Fruit fly (Drosophila melanogaster): ENCODE data around the gene mura.
A peak's percentile ranks its signal among the peaks of the same experiment; 100 is the strongest.

The mura gene

dm6 chr3R:9550265-9551012 lies 1.2 kb downstream of the mura start (continued):
- TF ChIP-seq mirr (GFP tag; optimal IDR thresholded peaks at IDR 0.05) = peak; percentile 1
- TF ChIP-seq Bdp1 (GFP tag; optimal IDR thresholded peaks at IDR 0.05) = no peak
- TF ChIP-seq Dip2 (GFP tag; IDR thresholded peaks at IDR 0.05) = no peak
- TF ChIP-seq cg (GFP tag; optimal IDR thresholded peaks at IDR 0.05) = peak; percentile 95
- TF ChIP-seq CG4617 (GFP tag; optimal IDR thresholded peaks at IDR 0.05; ENCODE audit: borderline replicate concordance) = no peak
- peak; percentile 22 for TF ChIP-seq CG15696 (tag; optimal IDR thresholded peaks at IDR 0.05)
- no peak for TF ChIP-seq en (GFP tag; optimal IDR thresholded peaks at IDR 0.05)
- TF ChIP-seq caup (GFP tag; optimal IDR thresholded peaks at IDR 0.05; ENCODE audit: severe bottlenecking) = no peak
- TF ChIP-seq sr (GFP tag; IDR thresholded peaks at IDR 0.05) = no peak
- peak; percentile 45 for TF ChIP-seq B-H2 (GFP tag; optimal IDR thresholded peaks at IDR 0.05)
- TF ChIP-seq Xrp1 (GFP tag; IDR thresholded peaks at IDR 0.05) = no peak
- no peak for TF ChIP-seq CG17328 (GFP tag; IDR thresholded peaks at IDR 0.05)
- no peak for TF ChIP-seq Nf-YA (GFP tag; IDR thresholded peaks at IDR 0.05)
- no peak for TF ChIP-seq CG30020 (tag; optimal IDR thresholded peaks at IDR 0.05)
- TF ChIP-seq NC2β (GFP tag; optimal IDR thresholded peaks at IDR 0.05) = no peak
- peak; percentile 13 for TF ChIP-seq Sox100B (GFP tag; optimal IDR thresholded peaks at IDR 0.05)
- no peak for TF ChIP-seq Hr39 (optimal IDR thresholded peaks at IDR 0.05)
- TF ChIP-seq CG7745 (tag; optimal IDR thresholded peaks at IDR 0.05) = no peak
- TF ChIP-seq Lim3 (GFP tag; IDR thresholded peaks at IDR 0.05) = no peak
- no peak for TF ChIP-seq CG3281 (GFP tag; optimal IDR thresholded peaks at IDR 0.05)
- TF ChIP-seq tap (tag; optimal IDR thresholded peaks at IDR 0.05) = peak; percentile 1
- TF ChIP-seq CG6254 (GFP tag; optimal IDR thresholded peaks at IDR 0.05) = peak; percentile 26
- TF ChIP-seq lab (GFP tag; optimal IDR thresholded peaks at IDR 0.05) = peak; percentile 36
- TF ChIP-seq Gsc (GFP tag; IDR thresholded peaks at IDR 0.05) = no peak
- no peak for TF ChIP-seq CG8290 (GFP tag; optimal IDR thresholded peaks at IDR 0.05)
- peak in 1 of 2 experiments; percentile 12 for TF ChIP-seq CG8290 (tag; optimal IDR thresholded peaks at IDR 0.05)
- no peak for TF ChIP-seq lola (GFP tag; optimal IDR thresholded peaks at IDR 0.05)
- peak; percentile 18 for TF ChIP-seq CG17385 (GFP tag; optimal IDR thresholded peaks at IDR 0.05)
- no peak for TF ChIP-seq BEAF-32 (GFP tag; optimal IDR thresholded peaks at IDR 0.05)
- no peak for TF ChIP-seq Poxn (GFP tag; IDR thresholded peaks at IDR 0.05)
- no peak for TF ChIP-seq emc (GFP tag; optimal IDR thresholded peaks at IDR 0.05)
- no peak for TF ChIP-seq Abd-B (GFP tag; optimal IDR thresholded peaks at IDR 0.05)
- no peak for TF ChIP-seq ro (GFP tag; IDR thresholded peaks at IDR 0.05)
- peak; percentile 27 for TF ChIP-seq CG15269 (tag; optimal IDR thresholded peaks at IDR 0.05)
- no peak for TF ChIP-seq Hr3 (GFP tag; optimal IDR thresholded peaks at IDR 0.05)
- no peak for TF ChIP-seq Sry-β (GFP tag; optimal IDR thresholded peaks at IDR 0.05)
- no peak for TF ChIP-seq CG11456 (GFP tag; IDR thresholded peaks at IDR 0.05)
- TF ChIP-seq fru (optimal IDR thresholded peaks at IDR 0.05) = no peak
- peak; percentile 39 for TF ChIP-seq exex (tag; optimal IDR thresholded peaks at IDR 0.05)
- peak; percentile 41 for TF ChIP-seq HLHmδ (GFP tag; optimal IDR thresholded peaks at IDR 0.05)
- no peak for TF ChIP-seq Ada2b (GFP tag; IDR thresholded peaks at IDR 0.05)
- TF ChIP-seq oc (tag; optimal IDR thresholded peaks at IDR 0.05) = peak; percentile 50
- TF ChIP-seq pros (GFP tag; optimal IDR thresholded peaks at IDR 0.05) = no peak
- TF ChIP-seq bigmax (GFP tag; optimal IDR thresholded peaks at IDR 0.05) = no peak
- no peak for TF ChIP-seq Dbx (GFP tag; IDR thresholded peaks at IDR 0.05)
- no peak for TF ChIP-seq jing (GFP tag; optimal IDR thresholded peaks at IDR 0.05)
- TF ChIP-seq CG31224 (GFP tag; IDR thresholded peaks at IDR 0.05) = no peak
- peak; percentile 44 for TF ChIP-seq Tbp (GFP tag; optimal IDR thresholded peaks at IDR 0.05)
- no peak for TF ChIP-seq Dll (GFP tag; IDR thresholded peaks at IDR 0.05; ENCODE audit: partially characterized antibody)
- TF ChIP-seq H2.0 (GFP tag; IDR thresholded peaks at IDR 0.05) = no peak
- TF ChIP-seq YL-1 (GFP tag; optimal IDR thresholded peaks at IDR 0.05) = no peak
